Worm (Caenorhabditis elegans) whole organism, dauer: ENCODE data around the gene Y22D7AL.6.

Source experiments
- unc-62 ChIP-seq: sonication (generic microtip); optimal IDR thresholded peaks from 2 replicates; lab custom pipeline; 2017; ENCODE audit warnings: missing biosample characterization, missing genetic modification reagents, missing genetic modification characterization

The Y22D7AL.6 gene

ce11 chrIII:1641163-1641562 is 36.4 kb downstream of the Y22D7AL.6 start, which contains the start of gene Y22D7AL.3:
TSS of gene Y22D7AL.3 (plus strand) at chrIII:1641463.
- no peak for TF ChIP-seq unc-62 (GFP tag; lab: Kevin White, UChicago)

- no peak for TF ChIP-seq unc-62 (GFP tag; lab: Kevin White, UChicago)
Measured at ce11 chrIII:1652181-1652580, 47.5 kb downstream of the Y22D7AL.6 start, which contains the start of gene Y22D7AL.1. TSS of gene Y22D7AL.1 (plus strand) at chrIII:1652481.

- no peak for TF ChIP-seq unc-62 (GFP tag; lab: Kevin White, UChicago)
Measured at ce11 chrIII:1652925-1653324, 48.2 kb downstream of the Y22D7AL.6 start.
